Fruit fly (Drosophila melanogaster) whole organism, pupa: ENCODE results near the gene CG11581.
A peak's percentile ranks its signal among the peaks of the same experiment; 100 is the strongest.

Source experiments
- CG10348 ChIP-seq: fragments of 200-800 bp; sonication (Bioruptor generic); IDR thresholded peaks from 2 replicates; pipeline ENCODE4 v1.3.6; 2022; ENCODE audit warnings: missing biosample characterization, missing genetic modification characterization
- CG12605 ChIP-seq: fragments of 200-800 bp; sonication (Bioruptor generic); IDR thresholded peaks from 2 replicates; pipeline ENCODE4 v1.3.6; 2022; ENCODE audit warnings: missing biosample characterization, missing genetic modification characterization
- CG13204 ChIP-seq: fragments of 200-800 bp; sonication (Bioruptor generic); optimal IDR thresholded peaks from 2 replicates; lab custom pipeline; 2018; ENCODE audit warnings: missing biosample characterization, mild to moderate bottlenecking, missing genetic modification characterization, moderate library complexity
- CG14655 ChIP-seq: fragments of 200-800 bp; sonication (Bioruptor generic); optimal IDR thresholded peaks from 3 replicates; lab custom pipeline; 2017; ENCODE audit warnings: mild to moderate bottlenecking, missing biosample characterization, missing genetic modification reagents, missing genetic modification characterization
- CG15710 ChIP-seq: fragments of 200-800 bp; sonication (Bioruptor generic); optimal IDR thresholded peaks from 2 replicates; lab custom pipeline; 2018; ENCODE audit warnings: missing biosample characterization, mild to moderate bottlenecking, missing genetic modification characterization, moderate library complexity
- CG17806 ChIP-seq: fragments of 200-800 bp; sonication (Bioruptor generic); optimal IDR thresholded peaks from 2 replicates; lab custom pipeline; 2018; ENCODE audit warnings: missing biosample characterization, mild to moderate bottlenecking, missing genetic modification characterization, moderate library complexity
- CG32121 ChIP-seq: fragments of 200-800 bp; sonication (Bioruptor generic); IDR thresholded peaks from 2 replicates; pipeline ENCODE4 v1.3.6; 2022; ENCODE audit warnings: missing biosample characterization, missing genetic modification characterization
- CG34367 ChIP-seq: fragments of 200-800 bp; sonication (Bioruptor generic); optimal IDR thresholded peaks from 2 replicates; lab custom pipeline; 2018; ENCODE audit warnings: missing biosample characterization, mild to moderate bottlenecking, missing genetic modification characterization
- CG4496 ChIP-seq: fragments of 200-800 bp; sonication (Bioruptor generic); IDR thresholded peaks from 3 replicates; pipeline ENCODE4 v1.3.6; 2022; ENCODE audit warnings: missing biosample characterization, missing genetic modification characterization
- CG8159 ChIP-seq: fragments of 200-800 bp; sonication (Bioruptor generic); optimal IDR thresholded peaks from 3 replicates; lab custom pipeline; 2018; ENCODE audit warnings: missing biosample characterization, mild to moderate bottlenecking, missing genetic modification characterization, moderate library complexity
- CG8301 ChIP-seq: fragments of 200-800 bp; sonication (Bioruptor generic); optimal IDR thresholded peaks from 2 replicates; lab custom pipeline; 2018; ENCODE audit warnings: missing biosample characterization, mild to moderate bottlenecking, missing genetic modification characterization
- CG9948 ChIP-seq: fragments of 200-800 bp; sonication (Bioruptor generic); optimal IDR thresholded peaks from 2 replicates; lab custom pipeline; 2018; ENCODE audit warnings: missing biosample characterization, mild to moderate bottlenecking, missing genetic modification characterization, moderate library complexity
- D1 ChIP-seq: fragments of 200-800 bp; sonication (Bioruptor generic); optimal IDR thresholded peaks from 2 replicates; lab custom pipeline; 2018; ENCODE audit warnings: missing biosample characterization, mild to moderate bottlenecking, missing genetic modification characterization, moderate library complexity
- EcR ChIP-seq: fragments of 200-800 bp; sonication (Bioruptor generic); optimal IDR thresholded peaks from 3 replicates; lab custom pipeline; 2019; ENCODE audit warnings: missing biosample characterization, missing genetic modification characterization, mild to moderate bottlenecking, moderate library complexity, missing genetic modification reagents
- Ets98B ChIP-seq: fragments of 200-800 bp; sonication (Bioruptor generic); IDR thresholded peaks from 2 replicates; pipeline ENCODE4 v1.3.6; 2022; ENCODE audit warnings: missing biosample characterization, missing genetic modification characterization
- Pif1A ChIP-seq: fragments of 200-800 bp; sonication (Bioruptor generic); optimal IDR thresholded peaks from 3 replicates; lab custom pipeline; 2016; ENCODE audit warnings: missing biosample characterization, missing genetic modification characterization
- Pif1B ChIP-seq: fragments of 200-800 bp; sonication (Bioruptor generic); optimal IDR thresholded peaks from 3 replicates; lab custom pipeline; 2016; ENCODE audit warnings: missing biosample characterization, missing genetic modification characterization
- Snoo ChIP-seq: fragments of 200-800 bp; sonication (Bioruptor generic); optimal IDR thresholded peaks from 3 replicates; lab custom pipeline; 2017; ENCODE audit warnings: missing biosample characterization, mild to moderate bottlenecking, missing genetic modification characterization, inconsistent platforms
- fd96Ca ChIP-seq: fragments of 200-800 bp; sonication (Bioruptor generic); IDR thresholded peaks from 3 replicates; pipeline ENCODE4 v1.3.6; 2022; ENCODE audit warnings: missing biosample characterization, missing genetic modification characterization
- gl ChIP-seq: fragments of 200-800 bp; sonication (Bioruptor generic); optimal IDR thresholded peaks from 2 replicates; lab custom pipeline; 2018; ENCODE audit warnings: missing biosample characterization, mild to moderate bottlenecking, missing genetic modification characterization
- rn ChIP-seq: fragments of 200-800 bp; sonication (Bioruptor generic); IDR thresholded peaks from 2 replicates; pipeline ENCODE4 v1.3.6; 2022; ENCODE audit warnings: missing biosample characterization, missing genetic modification characterization

CG11581 gene

DNA sequence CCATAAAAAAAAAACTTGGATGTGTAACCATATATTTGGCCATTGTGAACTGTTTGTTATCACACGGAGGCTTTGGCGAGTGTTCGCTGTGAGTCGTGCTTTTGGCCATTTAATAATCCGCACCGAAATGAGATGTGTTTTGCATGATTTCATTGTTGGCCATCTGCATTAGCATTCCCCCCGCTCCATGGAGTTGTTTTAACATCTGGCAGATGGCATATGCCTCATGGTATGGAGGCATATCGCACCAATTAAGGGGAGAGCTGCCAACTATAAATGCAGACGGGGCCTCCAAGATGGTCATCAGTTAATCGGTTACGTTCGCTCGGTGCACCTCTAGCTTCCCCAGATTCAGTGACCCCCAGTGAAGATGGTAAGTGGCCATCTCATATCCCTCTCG lies 4.0 kb downstream of the CG11581 start, which contains the start of gene CG11584:
Gene CG11584, plus strand, starts transcription at position 301 of the 400 bp plus-strand sequence.
- no peak for TF ChIP-seq Snoo

DNA sequence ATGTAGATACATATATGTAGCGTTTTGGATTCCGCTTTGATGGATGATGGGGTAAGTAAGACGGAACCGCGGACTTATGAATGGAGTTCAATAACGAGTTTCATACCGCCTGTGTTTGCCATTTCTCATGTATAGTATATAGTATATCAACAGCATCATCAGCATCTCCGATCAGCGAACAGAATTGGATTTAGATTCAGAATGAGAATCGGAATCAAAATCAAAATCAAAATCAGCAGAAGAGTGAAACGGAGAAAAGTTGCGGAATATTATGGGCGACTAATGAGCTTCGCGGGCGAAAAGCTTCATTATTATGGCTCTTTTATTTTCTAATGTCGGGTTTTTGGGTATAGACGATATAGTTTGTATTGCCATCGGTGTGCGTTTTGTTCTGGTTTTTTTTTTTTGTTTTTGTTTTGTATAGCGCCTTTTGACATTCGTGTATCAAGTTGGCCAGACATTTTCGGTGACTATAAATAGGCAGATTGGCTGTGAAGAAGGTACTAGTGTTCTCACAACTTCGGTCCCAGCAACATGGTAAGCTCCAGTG lies 7.4 kb downstream of the CG11581 start, which contains the start of gene CG32603:
Gene CG32603, plus strand, starts transcription at position 500 of the 550 bp plus-strand sequence.
- no peak for TF ChIP-seq Snoo
- no peak for TF ChIP-seq Ets98B
- TF ChIP-seq EcR = no peak
- TF ChIP-seq D1 (tag; lab: Kevin White, UChicago) = no peak
- no peak for TF ChIP-seq CG17806
- TF ChIP-seq Pif1A = no peak
- TF ChIP-seq CG8301 (tag; lab: Kevin White, UChicago) = no peak
- no peak for TF ChIP-seq Pif1B (GFP tag; lab: Kevin White, UChicago)
- no peak for TF ChIP-seq gl (tag; lab: Kevin White, UChicago)
- TF ChIP-seq CG12605 (GFP tag; lab: Robert Waterston, UW) = no peak

DNA sequence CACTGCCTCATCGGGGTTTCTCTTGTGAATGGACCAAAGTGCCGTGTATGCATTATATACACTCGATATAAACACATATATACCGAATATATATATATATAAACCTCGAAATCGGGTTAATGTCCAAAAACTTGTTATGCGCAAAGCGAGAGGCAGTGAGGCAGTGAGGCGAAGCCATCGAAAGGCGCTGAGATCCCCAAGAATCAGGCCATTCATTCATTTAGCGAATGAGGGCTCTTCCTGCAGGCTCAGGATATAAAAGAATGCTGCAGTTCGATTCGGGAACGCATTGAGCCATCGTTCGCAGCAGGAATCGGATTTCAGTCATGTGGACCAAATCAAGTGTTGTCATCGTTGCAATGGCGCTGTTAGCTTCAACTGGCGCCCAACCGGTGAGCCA lies 10.2 kb downstream of the CG11581 start, which contains the start of gene CG12481:
Gene CG12481, plus strand, starts transcription at position 301 of the 400 bp plus-strand sequence.
- TF ChIP-seq CG9948 (no peak), CG14655 (GFP tag; lab: Kevin White, UChicago) (no peak), Pif1B (GFP tag; lab: Kevin White, UChicago) (no peak), EcR (no peak), CG17806 (no peak), Pif1A (no peak), CG8301 (tag; lab: Kevin White, UChicago) (no peak), CG13204 (GFP tag; lab: Kevin White, UChicago) (no peak), gl (tag; lab: Kevin White, UChicago) (no peak), fd96Ca (GFP tag; lab: Robert Waterston, UW) (no peak), CG10348 (no peak), CG34367 (tag; lab: Kevin White, UChicago) (no peak), Ets98B (no peak), CG4496 (GFP tag; lab: Robert Waterston, UW) (no peak), CG8159 (tag; lab: Kevin White, UChicago) (no peak), CG32121 (no peak)
- TF ChIP-seq, all 21 proteins: peak for 0

DNA sequence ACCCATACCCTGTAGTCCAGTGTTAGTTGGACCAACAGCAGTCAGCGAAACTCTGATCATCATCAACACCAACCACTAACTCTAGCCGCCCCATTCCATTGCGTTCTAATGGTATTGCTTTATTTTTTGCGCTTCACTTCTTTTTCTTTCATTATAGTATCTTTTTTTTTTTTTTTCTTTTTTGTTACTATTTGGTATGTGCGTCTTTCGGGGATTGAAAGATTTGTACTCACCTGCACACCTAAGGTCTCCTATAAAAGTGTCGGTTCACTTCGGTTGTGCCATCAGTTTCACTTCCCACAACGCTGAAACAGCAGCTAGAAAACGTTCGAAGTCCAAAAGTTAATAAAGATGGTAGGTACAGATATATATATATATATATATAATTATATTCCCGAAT lies 12.5 kb downstream of the CG11581 start, which contains the start of gene CG11585:
Gene CG11585, plus strand, starts transcription at position 301 of the 400 bp plus-strand sequence.
- TF ChIP-seq CG12605 (GFP tag; lab: Robert Waterston, UW) (no peak), CG4496 (GFP tag; lab: Robert Waterston, UW) (no peak)
- TF ChIP-seq, all 21 proteins: peak for 0

DNA sequence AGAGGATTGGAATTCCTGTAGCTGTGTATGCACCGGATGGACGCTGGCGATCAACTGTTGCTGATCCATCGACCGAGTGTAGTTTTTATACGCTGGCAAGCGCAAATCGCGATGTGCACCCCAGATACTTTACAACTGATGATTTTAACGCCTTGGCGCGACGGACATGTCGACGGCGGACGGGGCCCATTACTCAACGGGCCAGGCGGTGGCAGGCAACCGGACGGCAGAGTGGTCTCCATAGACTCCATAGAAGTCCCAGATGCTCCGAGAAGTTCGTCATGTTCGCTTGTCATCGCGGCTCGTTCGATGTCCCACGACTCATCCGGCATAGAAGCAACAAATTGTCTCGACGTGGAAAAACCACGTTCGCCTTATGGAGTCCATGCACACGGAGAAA lies 15.2 kb downstream of the CG11581 start, which contains the start of gene CG13403:
Gene CG13403, minus strand, starts transcription at position 101 of the 400 bp plus-strand sequence.
- TF ChIP-seq CG14655 (GFP tag; lab: Kevin White, UChicago) = no peak
- TF ChIP-seq, all 21 proteins: peak for 0

DNA sequence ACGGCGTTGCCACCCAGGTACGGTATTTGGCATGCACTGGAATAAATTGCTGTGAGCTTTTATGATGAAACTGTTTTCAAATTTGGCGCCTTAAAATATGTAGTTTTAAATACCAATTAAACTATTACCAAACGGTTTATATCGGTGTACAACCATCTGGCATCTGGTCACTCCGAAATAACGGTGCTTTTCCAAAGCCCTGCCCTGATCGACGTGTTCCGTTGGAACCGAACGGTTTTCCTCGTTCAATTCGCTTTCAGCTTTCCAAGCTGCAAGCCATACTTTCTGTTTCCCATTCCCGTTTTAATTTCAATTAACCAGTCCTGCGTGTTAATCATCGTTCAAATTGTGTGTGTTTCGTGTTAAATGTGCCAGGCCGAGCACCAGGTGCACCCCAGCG lies 16.3 kb downstream of the CG11581 start, which contains the start of gene yl:
Gene yl, plus strand, starts transcription at position 202 of the 400 bp plus-strand sequence.
- TF ChIP-seq CG34367 (tag; lab: Kevin White, UChicago) = no peak
- no peak for TF ChIP-seq EcR
- no peak for TF ChIP-seq CG17806
- no peak for TF ChIP-seq Pif1B (GFP tag; lab: Kevin White, UChicago)
- TF ChIP-seq D1 (tag; lab: Kevin White, UChicago) = no peak
- TF ChIP-seq Ets98B = no peak
- no peak for TF ChIP-seq CG4496 (GFP tag; lab: Robert Waterston, UW)
- no peak for TF ChIP-seq rn (GFP tag; lab: Robert Waterston, UW)
- no peak for TF ChIP-seq CG12605 (GFP tag; lab: Robert Waterston, UW)
- TF ChIP-seq CG8301 (tag; lab: Kevin White, UChicago) = no peak
- TF ChIP-seq Pif1A = no peak
- no peak for TF ChIP-seq CG13204 (GFP tag; lab: Kevin White, UChicago)
- TF ChIP-seq gl (tag; lab: Kevin White, UChicago) = no peak
- TF ChIP-seq fd96Ca (GFP tag; lab: Robert Waterston, UW) = no peak
- TF ChIP-seq CG8159 (tag; lab: Kevin White, UChicago) = no peak
- no peak for TF ChIP-seq CG9948
- no peak for TF ChIP-seq CG15710

DNA sequence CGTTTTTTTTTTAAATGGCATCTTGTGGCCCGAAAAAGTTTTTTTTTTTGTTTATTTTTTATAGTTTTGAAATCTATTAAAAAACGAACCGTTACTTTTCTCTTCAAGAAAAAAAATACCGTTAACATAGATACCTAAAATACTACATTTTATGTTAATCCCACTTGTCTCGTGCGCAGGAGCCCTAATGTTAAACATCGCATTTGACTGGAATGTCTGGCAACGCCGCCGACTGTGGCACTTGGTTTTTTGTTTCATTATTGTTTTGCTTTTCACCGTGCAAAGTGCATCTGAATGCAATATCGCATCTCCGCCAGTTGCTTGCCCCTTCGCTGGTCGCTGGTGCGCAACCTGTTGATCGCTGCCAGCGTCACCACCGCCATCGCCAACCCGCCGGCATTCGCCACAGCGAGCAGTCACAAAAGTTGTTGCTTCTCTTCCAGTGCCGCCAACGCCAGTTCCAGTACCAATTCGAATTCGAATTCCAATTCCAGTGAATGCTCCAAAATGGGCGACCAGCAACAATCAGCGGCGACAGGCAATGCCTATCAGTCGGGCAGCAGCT lies 23.3 kb downstream of the CG11581 start, which contains the start of gene CG11590:
Gene CG11590, plus strand, starts transcription at position 212 of the 565 bp plus-strand sequence.
- peak; percentile 27; the same call in 1 of the 2 replicates for TF ChIP-seq Ets98B
- TF ChIP-seq CG4496 (GFP tag; lab: Robert Waterston, UW) = no peak
- TF ChIP-seq CG8301 (tag; lab: Kevin White, UChicago) = no peak
- TF ChIP-seq CG12605 (GFP tag; lab: Robert Waterston, UW) = peak; percentile 55; the same call in 1 of the 2 replicates
- 0 out of 3 replicates have a peak, but pooled peaks have one; percentile 23 for TF ChIP-seq fd96Ca (GFP tag; lab: Robert Waterston, UW)
- TF ChIP-seq Snoo = no peak
- TF ChIP-seq CG15710 = no peak
- TF ChIP-seq Pif1B (GFP tag; lab: Kevin White, UChicago) = no peak
- TF ChIP-seq EcR = no peak
- TF ChIP-seq CG14655 (GFP tag; lab: Kevin White, UChicago) = no peak
- TF ChIP-seq Pif1A = no peak
- no peak for TF ChIP-seq CG13204 (GFP tag; lab: Kevin White, UChicago)
- TF ChIP-seq CG9948 = no peak
- no peak for TF ChIP-seq CG8159 (tag; lab: Kevin White, UChicago)
- no peak for TF ChIP-seq gl (tag; lab: Kevin White, UChicago)
